Fruit fly (Drosophila melanogaster): ENCODE measurements around the gene CG14968.

DNA sequence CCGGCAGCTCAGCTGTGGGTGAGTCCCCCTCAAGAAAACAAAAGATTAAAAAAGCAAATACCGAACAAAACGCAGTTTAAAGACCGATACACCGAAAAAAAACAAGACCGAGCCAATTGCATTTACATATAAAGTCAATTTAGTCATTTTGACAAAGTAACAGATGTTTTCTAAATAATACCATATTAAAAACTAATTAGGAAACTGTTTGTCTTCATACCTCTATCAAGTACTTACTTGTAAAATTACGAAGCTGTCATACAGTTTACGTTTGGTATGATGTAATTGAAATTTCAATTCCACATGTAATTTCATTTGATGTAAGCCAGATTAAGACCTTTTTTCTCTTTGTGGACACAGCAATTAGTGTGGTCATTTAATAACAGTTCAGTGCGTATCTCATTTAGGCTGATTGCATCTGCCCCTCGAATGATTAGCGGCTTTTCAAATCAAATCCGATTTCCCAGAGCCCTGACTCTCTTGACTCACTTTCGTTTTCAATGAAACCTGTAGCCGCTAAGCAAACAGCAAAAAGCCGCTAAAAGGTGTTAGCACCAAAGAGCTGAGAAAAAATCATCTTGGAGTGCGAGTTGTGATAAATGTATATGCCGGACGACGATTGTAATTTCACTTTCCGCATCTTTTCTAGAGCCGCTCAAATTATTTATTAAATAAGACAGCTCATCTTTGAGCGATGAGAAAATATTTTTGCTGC is 28.3 kb downstream of the CG14968 start:
- no peak for TF ChIP-seq CG8478 (optimal IDR thresholded peaks at IDR 0.05)
- no peak for TF ChIP-seq CTCF (optimal IDR thresholded peaks at IDR 0.05)

Data from S2 (cell line).